Fruit fly (Drosophila melanogaster) whole organism, embryonic: ENCODE data around the gene Sec15.

Experiments used
- Ada2b ChIP-seq: fragments of 200-800 bp; sonication (Bioruptor generic); IDR thresholded peaks from 2 replicates; pipeline ENCODE4 v1.3.6; 2022; ENCODE audit warnings: missing biosample characterization, missing genetic modification characterization
- CG10979 ChIP-seq: fragments of 200-800 bp; sonication (Bioruptor generic); optimal IDR thresholded peaks from 2 replicates; lab custom pipeline; 2018; ENCODE audit warnings: missing biosample characterization, mild to moderate bottlenecking, missing genetic modification characterization, moderate library complexity
- CG11456 ChIP-seq: fragments of 200-800 bp; sonication (Bioruptor generic); IDR thresholded peaks from 3 replicates; pipeline ENCODE4 v1.3.6; 2022; ENCODE audit warnings: missing biosample characterization, missing genetic modification characterization
- CG12659 ChIP-seq: fragments of 200-800 bp; sonication (Bioruptor generic); optimal IDR thresholded peaks from 3 replicates; lab custom pipeline; 2017; ENCODE audit warnings: mild to moderate bottlenecking, missing biosample characterization, missing genetic modification reagents, missing genetic modification characterization
- CG14050 ChIP-seq: fragments of 200-800 bp; sonication (Bioruptor generic); IDR thresholded peaks from 3 replicates; pipeline ENCODE4 v1.3.6; 2022; ENCODE audit warnings: missing biosample characterization, missing genetic modification characterization
- CG15479 ChIP-seq: fragments of 200-800 bp; sonication (Bioruptor generic); optimal IDR thresholded peaks from 3 replicates; lab custom pipeline; 2019; ENCODE audit warnings: missing biosample characterization, mild to moderate bottlenecking, missing genetic modification characterization, moderate library complexity
- CG17361 ChIP-seq: fragments of 200-800 bp; sonication (Bioruptor generic); IDR thresholded peaks from 3 replicates; pipeline ENCODE4 v1.3.6; 2022; ENCODE audit warnings: missing biosample characterization, missing genetic modification characterization
- CG17802 ChIP-seq: fragments of 200-800 bp; sonication (Bioruptor generic); optimal IDR thresholded peaks from 2 replicates; lab custom pipeline; 2018; ENCODE audit warnings: missing biosample characterization, mild to moderate bottlenecking, missing genetic modification characterization, moderate library complexity
- CG1832 ChIP-seq: fragments of 200-800 bp; sonication (Bioruptor generic); optimal IDR thresholded peaks from 2 replicates; lab custom pipeline; 2017; ENCODE audit warnings: missing biosample characterization, mild to moderate bottlenecking, missing genetic modification characterization, inconsistent platforms
- CG2120 ChIP-seq: fragments of 200-800 bp; sonication (Bioruptor generic); optimal IDR thresholded peaks from 3 replicates; lab custom pipeline; 2016; ENCODE audit warnings: missing biosample characterization, missing genetic modification characterization
- CG30403 ChIP-seq: fragments of 200-800 bp; sonication (Bioruptor generic); optimal IDR thresholded peaks from 3 replicates; lab custom pipeline; 2016; ENCODE audit warnings: missing biosample characterization, missing genetic modification characterization
- CG32767 ChIP-seq: fragments of 200-800 bp; sonication (Bioruptor generic); IDR thresholded peaks from 2 replicates; pipeline ENCODE4 v1.3.6; 2022; ENCODE audit warnings: missing biosample characterization, missing genetic modification characterization
- CG6254 ChIP-seq: fragments of 200-800 bp; sonication (Bioruptor generic); optimal IDR thresholded peaks from 3 replicates; lab custom pipeline; 2017; ENCODE audit warnings: mild to moderate bottlenecking, missing biosample characterization, missing genetic modification reagents, missing genetic modification characterization
- CG7556 ChIP-seq: fragments of 200-800 bp; sonication (Bioruptor generic); optimal IDR thresholded peaks from 2 replicates; lab custom pipeline; 2017; ENCODE audit warnings: missing biosample characterization, mild to moderate bottlenecking, missing genetic modification characterization
- CG8290 ChIP-seq, 3 experiments: fragments of 200-800 bp; sonication (Bioruptor generic); optimal IDR thresholded peaks; 2 replicates each; lab custom pipeline; 2016 to 2019; ENCODE audit warnings: missing biosample characterization in 3 of 3, missing genetic modification characterization in 3 of 3, mild to moderate bottlenecking in 2 of 3, moderate library complexity in 1 of 3
- CG8478 ChIP-seq: fragments of >200 bp; optimal IDR thresholded peaks from 2 replicates; lab custom pipeline; 2018
- CG9215 ChIP-seq: fragments of 200-800 bp; sonication (Bioruptor generic); IDR thresholded peaks from 2 replicates; pipeline ENCODE4 v1.3.6; 2022; ENCODE audit warnings: missing biosample characterization, missing genetic modification characterization
- CG9817 ChIP-seq: fragments of 200-800 bp; sonication (Bioruptor generic); optimal IDR thresholded peaks from 2 replicates; lab custom pipeline; 2018; ENCODE audit warnings: missing biosample characterization, mild to moderate bottlenecking, missing genetic modification characterization, moderate library complexity
- Deaf1 ChIP-seq: fragments of 200-800 bp; optimal IDR thresholded peaks from 3 replicates; lab custom pipeline; 2019; ENCODE audit warnings: missing biosample characterization, mild to moderate bottlenecking, missing genetic modification characterization, moderate library complexity
- Dfd ChIP-seq, 2 experiments: fragments of >200 bp; optimal IDR thresholded peaks; 2 replicates each; lab custom pipeline; 2017; ENCODE audit warnings: missing biosample characterization in 2 of 2, missing genetic modification characterization in 2 of 2
- E2f2 ChIP-seq: fragments of 200-800 bp; sonication (Bioruptor generic); IDR thresholded peaks from 2 replicates; pipeline ENCODE4 v1.3.6; 2022; ENCODE audit warnings: missing biosample characterization, missing genetic modification characterization
- HLH54F ChIP-seq: fragments of 200-800 bp; sonication (Bioruptor generic); optimal IDR thresholded peaks from 3 replicates; lab custom pipeline; 2016; ENCODE audit warnings: missing biosample characterization, missing genetic modification characterization
- HLHmδ ChIP-seq: fragments of 200-800 bp; sonication (Bioruptor generic); optimal IDR thresholded peaks from 2 replicates; lab custom pipeline; 2018; ENCODE audit warnings: missing biosample characterization, mild to moderate bottlenecking, missing genetic modification characterization, moderate library complexity
- HmgZ ChIP-seq: fragments of 200-800 bp; sonication (Bioruptor generic); optimal IDR thresholded peaks from 2 replicates; lab custom pipeline; 2018; ENCODE audit warnings: missing biosample characterization, mild to moderate bottlenecking, missing genetic modification characterization
- Hsf ChIP-seq: fragments of 200-800 bp; sonication (Bioruptor generic); optimal IDR thresholded peaks from 3 replicates; lab custom pipeline; 2016; ENCODE audit warnings: missing biosample characterization, missing genetic modification characterization
- Med ChIP-seq: fragments of 200-800 bp; sonication (Bioruptor generic); peaks from one replicate; lab custom pipeline; 2016; ENCODE audit warnings: missing biosample characterization, missing genetic modification characterization, mild to moderate bottlenecking, inconsistent platforms, moderate library complexity
- NFAT ChIP-seq: fragments of 200-800 bp; sonication (Bioruptor generic); IDR thresholded peaks from 2 replicates; pipeline ENCODE4 v1.3.6; 2022; ENCODE audit warnings: missing biosample characterization, missing genetic modification characterization
- Ptx1 ChIP-seq: fragments of 200-800 bp; sonication (Bioruptor generic); IDR thresholded peaks from 2 replicates; pipeline ENCODE4 v1.3.6; 2022; ENCODE audit warnings: missing biosample characterization, missing genetic modification characterization
- Sin3A ChIP-seq: fragments of >200 bp; optimal IDR thresholded peaks from 2 replicates; lab custom pipeline; 2018
- Sry-β ChIP-seq: fragments of 200-800 bp; sonication (Bioruptor generic); optimal IDR thresholded peaks from 2 replicates; lab custom pipeline; 2018; ENCODE audit warnings: missing biosample characterization, mild to moderate bottlenecking, missing genetic modification characterization, moderate library complexity
- Ssrp ChIP-seq: fragments of 200-800 bp; sonication (Bioruptor generic); optimal IDR thresholded peaks from 2 replicates; lab custom pipeline; 2018; ENCODE audit warnings: missing biosample characterization, mild to moderate bottlenecking, missing genetic modification characterization, moderate library complexity
- amos ChIP-seq: fragments of 200-800 bp; sonication (Bioruptor generic); IDR thresholded peaks from 2 replicates; pipeline ENCODE4 v1.3.6; 2022; ENCODE audit warnings: missing biosample characterization, missing genetic modification characterization; ENCODE audit not compliant: partially characterized antibody
- ara ChIP-seq: fragments of 200-800 bp; sonication (Bioruptor generic); IDR thresholded peaks from 2 replicates; pipeline ENCODE4 v1.3.6; 2022; ENCODE audit warnings: missing biosample characterization, missing genetic modification characterization
- ase ChIP-seq: fragments of 200-800 bp; sonication (Bioruptor generic); IDR thresholded peaks from 3 replicates; pipeline ENCODE4 v1.3.6; 2022; ENCODE audit warnings: missing biosample characterization, missing genetic modification characterization
- ato ChIP-seq: fragments of 200-800 bp; sonication (Bioruptor generic); IDR thresholded peaks from 2 replicates; pipeline ENCODE4 v1.3.6; 2022; ENCODE audit warnings: missing biosample characterization, missing genetic modification characterization; ENCODE audit not compliant: partially characterized antibody
- dm ChIP-seq: fragments of 200-800 bp; sonication (Bioruptor generic); optimal IDR thresholded peaks from 3 replicates; lab custom pipeline; 2016; ENCODE audit warnings: missing biosample characterization, missing genetic modification characterization
- fd102C ChIP-seq: fragments of 200-800 bp; sonication (Bioruptor generic); optimal IDR thresholded peaks from 2 replicates; lab custom pipeline; 2018; ENCODE audit warnings: missing biosample characterization, mild to moderate bottlenecking, missing genetic modification characterization, moderate library complexity
- fd64A ChIP-seq: fragments of 200-800 bp; sonication (Bioruptor generic); optimal IDR thresholded peaks from 3 replicates; lab custom pipeline; 2018; ENCODE audit warnings: missing biosample characterization, mild to moderate bottlenecking, missing genetic modification characterization
- lov ChIP-seq, 2 experiments: fragments of 200-800 bp in 1 of 2; fragments of >200 bp in 1 of 2; sonication (Bioruptor generic) in 1 of 2; IDR thresholded peaks in 1 of 2; optimal IDR thresholded peaks in 1 of 2; 2 replicates in 1 of 2; 3 replicates in 1 of 2; pipeline versions ENCODE4 v1.3.6 to Lab custom; 2017 to 2022; ENCODE audit warnings: missing biosample characterization in 1 of 2, missing genetic modification characterization in 1 of 2
- maf-S ChIP-seq: fragments of 200-800 bp; sonication (Bioruptor generic); optimal IDR thresholded peaks from 2 replicates; lab custom pipeline; 2016; ENCODE audit warnings: missing biosample characterization, missing genetic modification characterization
- pan ChIP-seq, 4 experiments: fragments of >200 bp in 3 of 4; fragments of 200-800 bp in 1 of 4; sonication (Bioruptor generic) in 1 of 4; optimal IDR thresholded peaks in 3 of 4; IDR thresholded peaks in 1 of 4; 2 replicates each; pipeline versions ENCODE4 v1.3.6 to Lab custom; 2017 to 2022; ENCODE audit warnings: missing biosample characterization in 2 of 4, missing genetic modification characterization in 2 of 4, mixed read lengths in 1 of 4
- sens ChIP-seq: fragments of 200-800 bp; sonication (Bioruptor generic); peaks from one replicate; lab custom pipeline; 2016; ENCODE audit warnings: missing biosample characterization, missing genetic modification characterization
- sim ChIP-seq: fragments of 200-800 bp; sonication (Bioruptor generic); IDR thresholded peaks from 2 replicates; pipeline ENCODE4 v1.3.6; 2022; ENCODE audit warnings: missing biosample characterization, missing genetic modification characterization
- stwl ChIP-seq: fragments of 200-800 bp; sonication (Bioruptor generic); optimal IDR thresholded peaks from 3 replicates; lab custom pipeline; 2018; ENCODE audit warnings: missing biosample characterization, mild to moderate bottlenecking, missing genetic modification characterization, moderate library complexity
- sug ChIP-seq: fragments of 200-800 bp; optimal IDR thresholded peaks from 2 replicates; lab custom pipeline; 2019; ENCODE audit warnings: missing biosample characterization, mild to moderate bottlenecking, missing genetic modification characterization, moderate library complexity
- tin ChIP-seq: fragments of 200-800 bp; sonication (Bioruptor generic); optimal IDR thresholded peaks from 3 replicates; lab custom pipeline; 2016; ENCODE audit warnings: missing biosample characterization, missing genetic modification characterization
- unpg ChIP-seq: fragments of 200-800 bp; sonication (Bioruptor generic); optimal IDR thresholded peaks from 3 replicates; lab custom pipeline; 2018; ENCODE audit warnings: missing biosample characterization, mild to moderate bottlenecking, missing genetic modification characterization, moderate library complexity

Gene Sec15

dm6 chr3R:21071943-21072500 is 35.8 kb downstream of the Sec15 start (continued):
- TF ChIP-seq CG9817 (tag; lab: Kevin White, UChicago) (no peak), CG2120 (GFP tag; lab: Kevin White, UChicago) (no peak), sug (peak; percentile 28)

DNA sequence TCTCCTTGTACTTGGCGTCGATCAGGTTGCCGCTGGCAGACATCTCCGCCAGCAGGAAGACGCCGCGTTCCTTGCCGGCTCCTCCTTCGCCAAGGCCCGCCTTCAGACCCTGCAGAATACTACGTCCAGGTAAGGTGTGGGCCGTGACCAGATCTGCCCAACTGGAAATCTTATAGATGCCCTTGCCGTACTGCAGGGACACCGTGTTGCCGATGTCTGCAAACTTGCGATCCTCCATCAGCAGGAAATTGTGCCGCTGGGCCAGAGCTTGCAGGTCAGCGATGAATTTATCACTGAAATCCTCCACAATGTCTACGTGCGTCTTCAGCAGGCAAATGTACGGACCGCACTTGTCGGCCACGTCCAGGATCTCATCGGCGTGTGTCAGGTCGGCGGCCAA is 36.5 kb downstream of the Sec15 start:
- TF ChIP-seq CG11456 (GFP tag; lab: Robert Waterston, UW) (0 out of 3 replicates have a peak, but pooled peaks have one; percentile 19), Ada2b (GFP tag; lab: Robert Waterston, UW) (no peak), ato (GFP tag; lab: Robert Waterston, UW) (no peak), CG8478 (lab: Kevin White, UChicago) (peak; percentile 29), CG9215 (GFP tag; lab: Robert Waterston, UW) (no peak), Med (GFP tag; lab: Kevin White, UChicago) (peak; percentile 70), HmgZ (tag; lab: Kevin White, UChicago) (no peak), ara (GFP tag; lab: Robert Waterston, UW) (no peak), sim (GFP tag; lab: Robert Waterston, UW) (no peak), stwl (no peak), lov (optimal IDR thresholded peaks at IDR 0.05; lab: Kevin White, UChicago) (no peak), lov (GFP tag; IDR thresholded peaks at IDR 0.05; lab: Robert Waterston, UW) (0 out of 3 replicates have a peak, but pooled peaks have one; percentile 38), sens (GFP tag; lab: Kevin White, UChicago) (peak; percentile 4), CG10979 (tag; lab: Kevin White, UChicago) (no peak), CG9817 (tag; lab: Kevin White, UChicago) (no peak), unpg (GFP tag; lab: Kevin White, UChicago) (no peak), maf-S (GFP tag; lab: Kevin White, UChicago) (no peak), HLHmδ (GFP tag; lab: Kevin White, UChicago) (no peak), CG32767 (GFP tag; lab: Robert Waterston, UW) (no peak), Ptx1 (no peak), Sin3A (lab: Kevin White, UChicago) (no peak), CG6254 (GFP tag; lab: Kevin White, UChicago) (no peak), CG17802 (tag; lab: Kevin White, UChicago) (no peak), Sry-β (GFP tag; lab: Kevin White, UChicago) (no peak)

DNA sequence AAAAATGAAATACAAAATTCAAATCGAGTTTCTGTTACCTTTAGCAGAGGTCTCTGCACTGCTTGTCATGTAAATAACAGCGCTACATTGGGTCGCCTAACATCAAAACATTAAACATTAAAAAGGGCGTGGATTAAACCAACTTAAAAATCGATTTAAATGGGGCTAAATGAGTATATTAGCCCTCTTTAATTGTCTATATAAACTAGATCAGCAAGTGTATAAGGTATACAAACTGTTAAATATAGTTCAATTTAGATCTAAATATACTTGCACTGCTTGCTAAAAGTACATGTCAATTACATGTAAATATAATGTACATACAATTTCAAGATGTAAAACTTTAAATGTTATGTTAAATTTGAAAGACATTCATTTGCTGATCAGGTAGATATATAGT is 38.0 kb downstream of the Sec15 start:
- TF ChIP-seq Dfd (GFP tag; optimal IDR thresholded peaks at IDR 0.05; lab: Kevin White, UChicago) (peak in 1 of 2 experiments; percentile 54), ase (no peak), tin (GFP tag; lab: Kevin White, UChicago) (no peak), fd64A (GFP tag; lab: Kevin White, UChicago) (no peak), Deaf1 (no peak), CG8290 (GFP tag; optimal IDR thresholded peaks at IDR 0.05; lab: Kevin White, UChicago) (no peak), CG8290 (tag; optimal IDR thresholded peaks at IDR 0.05; lab: Kevin White, UChicago) (no peak), CG15479 (GFP tag; lab: Kevin White, UChicago) (no peak), sug (peak; percentile 24), pan (optimal IDR thresholded peaks at IDR 0.05; lab: Kevin White, UChicago) (no peak), pan (GFP tag; optimal IDR thresholded peaks at IDR 0.05 in 1 of 2, IDR thresholded peaks at IDR 0.05 in 1 of 2) (no peak), fd102C (GFP tag; lab: Kevin White, UChicago) (no peak), dm (GFP tag; lab: Kevin White, UChicago) (no peak), CG30403 (no peak), Ssrp (tag; lab: Kevin White, UChicago) (no peak), HLH54F (GFP tag; lab: Kevin White, UChicago) (no peak), CG14050 (GFP tag; lab: Robert Waterston, UW) (no peak), Med (GFP tag; lab: Kevin White, UChicago) (peak; percentile 28), Hsf (GFP tag; lab: Kevin White, UChicago) (no peak), CG8478 (lab: Kevin White, UChicago) (peak; percentile 78), E2f2 (GFP tag; lab: Robert Waterston, UW) (0 out of 2 replicates have a peak, but pooled peaks have one; percentile 31), amos (GFP tag; lab: Robert Waterston, UW) (no peak), CG7556 (GFP tag; lab: Kevin White, UChicago) (no peak), CG12659 (GFP tag; lab: Kevin White, UChicago) (no peak), NFAT (no peak), CG1832 (no peak), CG17361 (GFP tag; lab: Robert Waterston, UW) (0 out of 3 replicates have a peak, but pooled peaks have one; percentile 21)
